Fruit fly (Drosophila melanogaster) Kc167 (cell line): ENCODE results near the gene Muted.

Source experiments
- Myc ChIP-seq: fragments of >200 bp; optimal IDR thresholded peaks from 2 replicates; lab custom pipeline; 2017; ENCODE audit warnings: missing external identifiers
- Sin3A ChIP-seq: fragments of >200 bp; optimal IDR thresholded peaks from 2 replicates; lab custom pipeline; 2018; ENCODE audit warnings: missing external identifiers
- psq ChIP-seq: fragments of >200 bp; optimal IDR thresholded peaks from 2 replicates; lab custom pipeline; 2017; ENCODE audit warnings: missing external identifiers
- ttk ChIP-seq: sonication (Bioruptor generic); optimal IDR thresholded peaks from 2 replicates; lab custom pipeline; 2017; ENCODE audit warnings: missing external identifiers

dm6 chr3R:22334050-22334449 lies 28.4 kb upstream of the Muted start, which contains the start of gene CG5391:
- TF ChIP-seq psq (lab: Kevin White, UChicago) (no peak), Sin3A (lab: Kevin White, UChicago) (no peak), Myc (lab: Kevin White, UChicago) (no peak), ttk (lab: Kevin White, UChicago) (no peak)
